Worm (Caenorhabditis elegans): ENCODE measurements around the gene F46C3.7.

ce11 chrX:11426647-11427046 is 13.2 kb upstream of the F46C3.7 start:
- TF ChIP-seq mdl-1 (tag; optimal IDR thresholded peaks at IDR 0.05) (no peak), snu-23 (GFP tag; optimal IDR thresholded peaks at IDR 0.05) (no peak), pqm-1 (tag; optimal IDR thresholded peaks at IDR 0.05) (no peak), sup-37 (GFP tag; optimal IDR thresholded peaks at IDR 0.05) (no peak), C34B4.2 (tag; optimal IDR thresholded peaks at IDR 0.05) (no peak), nhr-90 (tag; optimal IDR thresholded peaks at IDR 0.05; ENCODE audit: poor library complexity) (no peak), unc-98 (GFP tag; IDR thresholded peaks at IDR 0.05) (no peak), ces-1 (GFP tag; optimal IDR thresholded peaks at IDR 0.05) (no peak), fos-1 (tag; optimal IDR thresholded peaks at IDR 0.05) (no peak), fkh-10 (GFP tag; optimal IDR thresholded peaks at IDR 0.05) (no peak), snpc-4 (tag; optimal IDR thresholded peaks at IDR 0.05) (no peak)

Measured in whole organism, L1 larva.